Worm (Caenorhabditis elegans) whole organism, L4/young adult: Measurements from ENCODE around the gene K03H1.7.

ENCODE experiments used
- W03F9.2 ChIP-seq: fragments of 150-350 bp; optimal IDR thresholded peaks from 2 replicates; lab custom pipeline; 2014; ENCODE audit warnings: missing biosample characterization, missing genetic modification characterization
- dao-5 ChIP-seq: sonication (generic microtip); optimal IDR thresholded peaks from 2 replicates; lab custom pipeline; 2016; ENCODE audit warnings: missing genotype, missing genetic modification characterization, moderate library complexity, missing compliant biosample characterization
- him-1 ChIP-seq: sonication (generic microtip); optimal IDR thresholded peaks from 2 replicates; lab custom pipeline; 2016; ENCODE audit warnings: missing genotype, missing genetic modification reagents, missing genetic modification characterization, missing compliant biosample characterization

The K03H1.7 gene

ce11 chrIII:9965444-9965843 lies 18.2 kb downstream of the K03H1.7 start:
- no peak for TF ChIP-seq dao-5 (tag; lab: Kevin White, UChicago)
- TF ChIP-seq him-1 = no peak
- no peak for TF ChIP-seq W03F9.2 (tag; lab: Kevin White, UChicago)

- TF ChIP-seq W03F9.2 (tag; lab: Kevin White, UChicago) = no peak
- no peak for TF ChIP-seq him-1
- no peak for TF ChIP-seq dao-5 (tag; lab: Kevin White, UChicago)
Observed at ce11 chrIII:9969371-9969770, 22.2 kb downstream of the K03H1.7 start.

- no peak for TF ChIP-seq him-1
- TF ChIP-seq W03F9.2 (tag; lab: Kevin White, UChicago) = no peak
- no peak for TF ChIP-seq dao-5 (tag; lab: Kevin White, UChicago)
Observed at ce11 chrIII:9972192-9972811, 25.1 kb downstream of the K03H1.7 start.

DNA sequence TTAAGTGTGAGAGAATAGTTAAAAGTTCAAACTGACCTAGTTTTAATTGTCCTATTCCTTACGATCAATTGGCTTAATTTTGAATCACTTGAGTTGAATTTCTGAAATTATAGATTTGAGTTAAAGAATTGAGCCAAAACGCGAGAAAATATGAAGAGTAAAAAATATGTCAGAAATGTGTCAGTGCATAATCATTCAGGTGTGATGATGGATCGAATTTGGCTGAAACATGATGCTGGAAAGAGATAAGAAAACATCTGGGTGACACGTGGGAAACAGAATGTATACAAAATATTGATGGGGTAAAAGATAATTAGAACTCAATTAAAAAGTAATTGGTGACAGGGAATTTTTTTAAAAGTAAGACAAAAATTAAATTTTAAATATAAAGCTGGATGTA lies 26.6 kb downstream of the K03H1.7 start, which contains the start of gene R10E12.2:
Gene R10E12.2 (minus strand): TSS at position 101 of the 400 bp plus-strand sequence.
- TF ChIP-seq dao-5 (tag; lab: Kevin White, UChicago) (no peak), W03F9.2 (tag; lab: Kevin White, UChicago) (no peak), him-1 (no peak)

- no peak for TF ChIP-seq dao-5 (tag; lab: Kevin White, UChicago)
- TF ChIP-seq W03F9.2 (tag; lab: Kevin White, UChicago) = no peak
- TF ChIP-seq him-1 = no peak
Observed at ce11 chrIII:9982119-9982642, 35.0 kb downstream of the K03H1.7 start.

DNA sequence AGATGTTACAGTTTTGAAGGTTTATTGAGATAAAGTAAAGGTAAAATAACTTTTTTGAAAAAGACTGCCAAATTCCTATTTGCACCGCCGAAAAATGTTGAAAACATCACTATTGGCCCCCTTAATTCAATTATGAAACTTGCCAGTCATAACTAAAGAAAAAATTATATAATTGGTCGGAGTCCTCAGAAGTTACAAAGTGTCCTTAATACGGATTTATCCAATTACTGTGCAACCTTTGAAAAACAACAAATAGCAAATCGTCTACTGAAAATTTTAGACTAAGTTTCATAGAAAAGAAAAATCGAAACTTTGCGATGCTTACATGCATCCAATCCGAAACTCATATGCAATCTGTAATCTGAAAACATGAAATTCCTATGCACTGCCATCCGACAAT lies 37.4 kb downstream of the K03H1.7 start:
- TF ChIP-seq him-1 (no peak), dao-5 (tag; lab: Kevin White, UChicago) (no peak), W03F9.2 (tag; lab: Kevin White, UChicago) (no peak)

- no peak for TF ChIP-seq W03F9.2 (tag; lab: Kevin White, UChicago)
- no peak for TF ChIP-seq him-1
- TF ChIP-seq dao-5 (tag; lab: Kevin White, UChicago) = no peak
Observed at ce11 chrIII:9985542-9985941, 38.3 kb downstream of the K03H1.7 start.

DNA sequence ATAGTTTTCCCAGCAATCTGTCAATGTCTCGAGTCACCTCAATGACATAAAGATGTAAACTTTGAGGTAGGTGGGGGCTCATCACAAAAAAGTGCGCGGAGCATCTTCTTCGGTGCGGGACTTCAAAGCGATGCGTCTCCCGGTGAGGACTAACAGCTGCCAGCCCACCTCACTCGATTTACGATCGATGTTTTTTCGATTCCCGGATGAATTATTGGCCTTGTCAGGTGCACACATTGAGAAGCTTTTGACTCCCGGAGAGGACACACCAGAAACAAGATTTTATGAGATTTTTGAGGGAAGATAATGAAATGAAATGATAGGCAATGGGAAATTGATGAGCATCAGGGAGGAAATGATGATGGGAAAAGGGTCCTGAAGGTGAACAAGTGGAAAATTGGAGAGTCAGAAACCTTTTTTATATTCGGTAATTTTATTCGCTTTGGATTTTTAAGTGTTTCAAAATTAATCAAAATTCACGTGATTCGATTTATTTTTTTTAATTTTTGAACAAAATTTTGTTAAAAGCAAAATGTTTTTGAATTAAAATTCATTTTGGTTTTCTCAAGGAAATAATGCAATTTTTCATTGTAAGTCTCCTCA lies 39.7 kb downstream of the K03H1.7 start, which contains the start of gene C05B5.12:
Gene C05B5.12 (plus strand): TSS at position 553 of the 603 bp plus-strand sequence.
- no peak for TF ChIP-seq dao-5 (tag; lab: Kevin White, UChicago)
- no peak for TF ChIP-seq W03F9.2 (tag; lab: Kevin White, UChicago)
- no peak for TF ChIP-seq him-1

ce11 chrIII:9988352-9988751 lies 41.1 kb downstream of the K03H1.7 start, which contains the start of gene C05B5.1:
TSS of gene C05B5.1 (minus strand) at chrIII:9988452.
- TF ChIP-seq dao-5 (tag; lab: Kevin White, UChicago) = no peak
- no peak for TF ChIP-seq him-1
- no peak for TF ChIP-seq W03F9.2 (tag; lab: Kevin White, UChicago)

DNA sequence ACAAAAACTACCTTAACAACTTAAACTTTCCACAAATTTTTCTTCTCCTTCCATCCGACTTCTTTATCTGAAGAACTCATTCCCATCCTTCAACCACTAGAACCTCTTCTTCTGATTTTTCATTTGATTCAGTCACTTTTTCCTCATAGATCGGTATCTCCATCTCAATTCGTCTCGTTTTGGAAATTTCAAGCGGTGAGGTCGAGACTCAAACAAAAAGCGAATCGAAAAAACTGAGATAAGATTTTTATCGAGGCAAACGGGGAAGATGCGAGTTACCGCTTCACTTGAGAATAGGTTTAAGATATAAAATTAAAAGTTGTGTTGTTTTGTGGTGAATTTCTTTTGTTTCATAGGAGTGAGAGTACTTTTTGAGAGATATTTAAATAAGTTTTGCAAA lies 44.1 kb downstream of the K03H1.7 start:
- TF ChIP-seq him-1 (no peak), dao-5 (tag; lab: Kevin White, UChicago) (no peak), W03F9.2 (tag; lab: Kevin White, UChicago) (no peak)

DNA sequence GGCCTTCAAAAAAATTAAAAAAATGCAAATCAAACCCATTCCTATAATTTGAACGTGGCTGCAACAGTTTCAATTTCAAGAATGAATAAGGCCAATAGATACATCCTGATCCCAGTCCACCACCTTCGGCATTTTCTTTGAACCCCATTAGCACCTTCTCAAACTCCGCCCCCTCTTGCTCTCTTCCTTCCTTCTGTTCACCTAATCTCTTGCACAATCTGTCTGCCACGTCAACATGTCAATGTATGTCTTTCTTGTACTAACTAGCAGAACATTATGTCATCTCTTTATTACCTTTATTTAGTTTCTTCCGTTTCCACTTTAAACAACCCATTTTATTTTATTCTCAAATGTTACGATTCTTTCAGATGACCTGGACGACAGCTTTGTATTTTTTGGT lies 46.3 kb downstream of the K03H1.7 start, which contains the start of gene C05B5.4:
Gene C05B5.4 (plus strand): TSS at position 351 of the 400 bp plus-strand sequence.
- no peak for TF ChIP-seq W03F9.2 (tag; lab: Kevin White, UChicago)
- TF ChIP-seq him-1 = no peak
- no peak for TF ChIP-seq dao-5 (tag; lab: Kevin White, UChicago)
